Worm (Caenorhabditis elegans): Measurements from ENCODE around the gene ctsa-4.1.

ctsa-4.1 gene

ce11 chrII:6387937-6388336 is 21.1 kb downstream of the ctsa-4.1 start, which contains the start of gene F58F12.2:
Gene F58F12.2 (minus strand): TSS chrII:6388037.
- TF ChIP-seq ztf-11 (tag; optimal IDR thresholded peaks at IDR 0.05) (no peak), ceh-28 (tag; optimal IDR thresholded peaks at IDR 0.05) (no peak), mml-1 (tag; optimal IDR thresholded peaks at IDR 0.05) (no peak), lin-39 (tag; optimal IDR thresholded peaks at IDR 0.05) (no peak), hmg-11 (tag; optimal IDR thresholded peaks at IDR 0.05) (no peak), nhr-76 (tag; optimal IDR thresholded peaks at IDR 0.05) (no peak), elt-3 (tag; optimal IDR thresholded peaks at IDR 0.05) (no peak), nfya-1 (tag; optimal IDR thresholded peaks at IDR 0.05; ENCODE audit: insufficient read depth) (no peak), ztf-4 (tag; optimal IDR thresholded peaks at IDR 0.05) (no peak), ama-1 (optimal IDR thresholded peaks at IDR 0.05) (no peak), ZK546.5 (tag; optimal IDR thresholded peaks at IDR 0.05) (no peak), skn-1 (tag; optimal IDR thresholded peaks at IDR 0.05) (no peak), lin-15B (tag; optimal IDR thresholded peaks at IDR 0.05) (no peak), jun-1 (tag; optimal IDR thresholded peaks at IDR 0.05) (no peak), egl-27 (tag; optimal IDR thresholded peaks at IDR 0.05) (no peak), egl-5 (tag; optimal IDR thresholded peaks at IDR 0.05) (no peak), sea-2 (GFP tag; optimal IDR thresholded peaks at IDR 0.05) (no peak), nhr-12 (tag; optimal IDR thresholded peaks at IDR 0.05) (no peak), tbx-2 (tag; optimal IDR thresholded peaks at IDR 0.05) (no peak), ceh-9 (tag; optimal IDR thresholded peaks at IDR 0.05) (no peak)

- TF ChIP-seq ZK546.5 (tag; optimal IDR thresholded peaks at IDR 0.05) (no peak), ceh-28 (tag; optimal IDR thresholded peaks at IDR 0.05) (no peak), ceh-9 (tag; optimal IDR thresholded peaks at IDR 0.05) (no peak), fkh-2 (tag; optimal IDR thresholded peaks at IDR 0.05) (no peak), egl-27 (tag; optimal IDR thresholded peaks at IDR 0.05) (no peak)
Measured at ce11 chrII:6391195-6391594, 24.4 kb downstream of the ctsa-4.1 start, which contains the start of gene F58F12.3. Gene F58F12.3 (minus strand): TSS chrII:6391295.

- no peak for TF ChIP-seq nhr-76 (tag; optimal IDR thresholded peaks at IDR 0.05)
- peak; percentile 50 for TF ChIP-seq lin-39 (tag; optimal IDR thresholded peaks at IDR 0.05)
- no peak for TF ChIP-seq nhr-43 (tag; optimal IDR thresholded peaks at IDR 0.05; ENCODE audit: poor library complexity, severe bottlenecking)
- TF ChIP-seq daf-12 (tag; optimal IDR thresholded peaks at IDR 0.05), result no peak
- no peak for TF ChIP-seq elt-3 (tag; optimal IDR thresholded peaks at IDR 0.05)
Measured at ce11 chrII:6394037-6394436, 27.2 kb downstream of the ctsa-4.1 start.

ce11 chrII:6398406-6398805 is 31.6 kb downstream of the ctsa-4.1 start, which contains the start of gene zig-10:
Gene zig-10 (plus strand): TSS chrII:6398706.
- no peak for TF ChIP-seq elt-1 (tag; optimal IDR thresholded peaks at IDR 0.05)
- no peak for TF ChIP-seq nhr-28 (tag; optimal IDR thresholded peaks at IDR 0.05)
- no peak for TF ChIP-seq ceh-9 (tag; optimal IDR thresholded peaks at IDR 0.05)
- no peak for TF ChIP-seq hmg-11 (tag; optimal IDR thresholded peaks at IDR 0.05)
- no peak for TF ChIP-seq ztf-4 (tag; optimal IDR thresholded peaks at IDR 0.05)
- TF ChIP-seq pqm-1 (tag; optimal IDR thresholded peaks at IDR 0.05), result no peak
- no peak for TF ChIP-seq ceh-28 (tag; optimal IDR thresholded peaks at IDR 0.05)
- no peak for TF ChIP-seq fos-1 (tag; optimal IDR thresholded peaks at IDR 0.05)
- no peak for TF ChIP-seq ztf-11 (tag; optimal IDR thresholded peaks at IDR 0.05)
- TF ChIP-seq mdl-1 (tag; optimal IDR thresholded peaks at IDR 0.05), result no peak
- no peak for TF ChIP-seq nhr-76 (tag; optimal IDR thresholded peaks at IDR 0.05)
- TF ChIP-seq jun-1 (tag; optimal IDR thresholded peaks at IDR 0.05), result no peak
- no peak for TF ChIP-seq tbx-2 (tag; optimal IDR thresholded peaks at IDR 0.05)
- no peak for TF ChIP-seq fkh-10 (GFP tag; optimal IDR thresholded peaks at IDR 0.05)
- TF ChIP-seq nhr-23 (tag; optimal IDR thresholded peaks at IDR 0.05), result no peak
- TF ChIP-seq eor-1 (tag; optimal IDR thresholded peaks at IDR 0.05), result no peak
- TF ChIP-seq elt-2 (tag; optimal IDR thresholded peaks at IDR 0.05), result no peak
- no peak for TF ChIP-seq lsy-12 (tag; optimal IDR thresholded peaks at IDR 0.05)
- no peak for TF ChIP-seq egl-27 (tag; optimal IDR thresholded peaks at IDR 0.05)
- no peak for TF ChIP-seq nhr-77 (tag; optimal IDR thresholded peaks at IDR 0.05)

ce11 chrII:6401649-6402048 is 34.9 kb downstream of the ctsa-4.1 start, which contains the start of gene btb-2:
Gene btb-2 (plus strand): TSS chrII:6401949.
- TF ChIP-seq lsy-12 (tag; optimal IDR thresholded peaks at IDR 0.05) (no peak), ZK546.5 (tag; optimal IDR thresholded peaks at IDR 0.05) (no peak), lin-15B (tag; optimal IDR thresholded peaks at IDR 0.05) (no peak), egl-5 (tag; optimal IDR thresholded peaks at IDR 0.05) (no peak), skn-1 (tag; optimal IDR thresholded peaks at IDR 0.05) (no peak), ceh-9 (tag; optimal IDR thresholded peaks at IDR 0.05) (no peak)

Data from whole organism, L3 larva.